Worm (Caenorhabditis elegans): ENCODE data around the gene Y102A11A.1.

DNA sequence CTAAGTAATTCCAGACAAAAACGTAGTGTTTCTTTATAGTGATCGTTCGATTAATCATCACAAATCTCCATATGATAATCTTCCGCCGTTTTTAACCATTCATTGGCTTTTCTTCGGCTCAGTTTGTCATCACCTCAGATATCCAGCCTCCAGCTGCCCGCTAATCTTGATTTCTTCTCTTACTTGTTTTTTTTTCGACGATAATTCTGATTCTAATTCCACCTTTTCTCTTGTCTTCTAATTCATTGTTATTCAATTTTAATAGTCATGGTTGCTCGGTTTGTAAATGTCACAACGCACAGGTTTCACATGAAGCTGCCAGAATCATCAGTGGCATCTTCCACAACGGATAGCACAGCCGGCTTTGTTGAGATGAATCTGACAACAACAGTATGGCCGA is 27.9 kb downstream of the Y102A11A.1 start, which contains the start of gene F49H12.4:
- TF ChIP-seq tra-4 (tag; optimal IDR thresholded peaks at IDR 0.05): no peak
- TF ChIP-seq sea-1 (GFP tag; conservative IDR thresholded peaks at IDR 0.05): no peak
- TF ChIP-seq tbx-37 (GFP tag; conservative IDR thresholded peaks at IDR 0.05): no peak
- TF ChIP-seq hmbx-1 (tag; optimal IDR thresholded peaks at IDR 0.05): no peak
- no peak for TF ChIP-seq ceh-13 (GFP tag; optimal IDR thresholded peaks at IDR 0.05)
- TF ChIP-seq ama-1 (optimal IDR thresholded peaks at IDR 0.05): no peak
